Fruit fly (Drosophila melanogaster) whole organism, embryonic: ENCODE measurements around the gene robl62A.

Experiments used
- Antp ChIP-seq: fragments of 200-800 bp; sonication (Bioruptor generic); optimal IDR thresholded peaks from 3 replicates; lab custom pipeline; 2016; ENCODE audit warnings: missing biosample characterization, missing genetic modification characterization
- Bdp1 ChIP-seq: fragments of 200-800 bp; sonication (Bioruptor generic); optimal IDR thresholded peaks from 3 replicates; lab custom pipeline; 2016; ENCODE audit warnings: missing biosample characterization, missing genetic modification characterization
- Bteb2 ChIP-seq: fragments of 200-800 bp; sonication (Bioruptor generic); optimal IDR thresholded peaks from 2 replicates; lab custom pipeline; 2016; ENCODE audit warnings: missing biosample characterization, missing genetic modification characterization
- CG1024 ChIP-seq: fragments of 200-800 bp; sonication (Bioruptor generic); IDR thresholded peaks from 2 replicates; pipeline ENCODE4 v1.3.6; 2022; ENCODE audit warnings: missing biosample characterization, missing genetic modification characterization
- CG11504 ChIP-seq: fragments of 200-800 bp; sonication (Bioruptor generic); optimal IDR thresholded peaks from 3 replicates; lab custom pipeline; 2019; ENCODE audit warnings: missing biosample characterization, mild to moderate bottlenecking, missing genetic modification characterization, moderate library complexity
- CG12104 ChIP-seq: fragments of 200-800 bp; sonication (Bioruptor generic); optimal IDR thresholded peaks from 3 replicates; lab custom pipeline; 2016; ENCODE audit warnings: missing biosample characterization, missing genetic modification characterization
- CG12769 ChIP-seq: fragments of 200-800 bp; sonication (Bioruptor generic); optimal IDR thresholded peaks from 2 replicates; lab custom pipeline; 2019; ENCODE audit warnings: missing biosample characterization, mild to moderate bottlenecking, missing genetic modification characterization, moderate library complexity
- CG13123 ChIP-seq: fragments of 200-800 bp; sonication (Bioruptor generic); optimal IDR thresholded peaks from 2 replicates; lab custom pipeline; 2016; ENCODE audit warnings: missing biosample characterization, missing genetic modification characterization
- CG13287 ChIP-seq: fragments of 200-800 bp; sonication (Bioruptor generic); IDR thresholded peaks from 2 replicates; pipeline ENCODE4 v1.3.6; 2022; ENCODE audit warnings: missing biosample characterization, missing genetic modification characterization; ENCODE audit not compliant: partially characterized antibody
- CG15696 ChIP-seq: fragments of 200-800 bp; sonication (Bioruptor generic); optimal IDR thresholded peaks from 2 replicates; lab custom pipeline; 2019; ENCODE audit warnings: missing biosample characterization, mild to moderate bottlenecking, missing genetic modification characterization, moderate library complexity
- CG16779 ChIP-seq: fragments of 200-800 bp; sonication (Bioruptor generic); IDR thresholded peaks from 2 replicates; pipeline ENCODE4 v1.3.6; 2022; ENCODE audit warnings: missing biosample characterization, missing genetic modification characterization
- CG17912 ChIP-seq: fragments of 200-800 bp; sonication (Bioruptor generic); optimal IDR thresholded peaks from 2 replicates; lab custom pipeline; 2018; ENCODE audit warnings: missing biosample characterization, mild to moderate bottlenecking, missing genetic modification characterization
- CG1832 ChIP-seq: fragments of 200-800 bp; sonication (Bioruptor generic); optimal IDR thresholded peaks from 2 replicates; lab custom pipeline; 2017; ENCODE audit warnings: missing biosample characterization, mild to moderate bottlenecking, missing genetic modification characterization, inconsistent platforms
- CG31224 ChIP-seq: fragments of 200-800 bp; sonication (Bioruptor generic); IDR thresholded peaks from 2 replicates; pipeline ENCODE4 v1.3.6; 2022; ENCODE audit warnings: missing biosample characterization, missing genetic modification characterization
- CG6175 ChIP-seq: fragments of 200-800 bp; sonication (Bioruptor generic); IDR thresholded peaks from 3 replicates; pipeline ENCODE4 v1.3.6; 2022; ENCODE audit warnings: missing biosample characterization, missing genetic modification characterization
- CG6272 ChIP-seq: fragments of 200-800 bp; sonication (Bioruptor generic); IDR thresholded peaks from 2 replicates; pipeline ENCODE4 v1.3.6; 2022; ENCODE audit warnings: missing biosample characterization, missing genetic modification characterization
- CG6654 ChIP-seq: fragments of 200-800 bp; sonication (Bioruptor generic); optimal IDR thresholded peaks from 2 replicates; lab custom pipeline; 2017; ENCODE audit warnings: missing biosample characterization, mild to moderate bottlenecking, missing genetic modification characterization
- D ChIP-seq, 2 experiments: fragments of 200-800 bp in 1 of 2; fragments of >200 bp in 1 of 2; sonication (Bioruptor generic) in 1 of 2; optimal IDR thresholded peaks; 2 replicates in 1 of 2; 3 replicates in 1 of 2; lab custom pipeline; 2017; ENCODE audit warnings: mild to moderate bottlenecking in 1 of 2, missing biosample characterization in 1 of 2, missing genetic modification characterization in 1 of 2, missing genetic modification reagents in 1 of 2
- Dfd ChIP-seq, 2 experiments: fragments of >200 bp; optimal IDR thresholded peaks; 2 replicates each; lab custom pipeline; 2017; ENCODE audit warnings: missing biosample characterization in 2 of 2, missing genetic modification characterization in 2 of 2
- Gsc ChIP-seq: fragments of 200-800 bp; sonication (Bioruptor generic); IDR thresholded peaks from 2 replicates; pipeline ENCODE4 v1.3.6; 2022; ENCODE audit warnings: missing biosample characterization, missing genetic modification characterization
- Gug ChIP-seq: fragments of 200-800 bp; sonication (Bioruptor generic); IDR thresholded peaks from 4 replicates; pipeline ENCODE4 v1.3.6; 2022; ENCODE audit warnings: missing biosample characterization, missing genetic modification characterization
- HLH3B ChIP-seq: fragments of 200-800 bp; sonication (Bioruptor generic); IDR thresholded peaks from 2 replicates; pipeline ENCODE4 v1.3.6; 2022; ENCODE audit warnings: missing biosample characterization, missing genetic modification characterization
- HmgZ ChIP-seq: fragments of 200-800 bp; sonication (Bioruptor generic); optimal IDR thresholded peaks from 2 replicates; lab custom pipeline; 2018; ENCODE audit warnings: missing biosample characterization, mild to moderate bottlenecking, missing genetic modification characterization
- Jarid2 ChIP-seq: fragments of 200-800 bp; sonication (Bioruptor generic); optimal IDR thresholded peaks from 3 replicates; lab custom pipeline; 2017; ENCODE audit warnings: mild to moderate bottlenecking, missing biosample characterization, missing genetic modification reagents, missing genetic modification characterization
- NFAT ChIP-seq: fragments of 200-800 bp; sonication (Bioruptor generic); IDR thresholded peaks from 2 replicates; pipeline ENCODE4 v1.3.6; 2022; ENCODE audit warnings: missing biosample characterization, missing genetic modification characterization
- PHDP ChIP-seq: fragments of 200-800 bp; sonication (Bioruptor generic); optimal IDR thresholded peaks from 3 replicates; lab custom pipeline; 2018; ENCODE audit warnings: missing biosample characterization, mild to moderate bottlenecking, missing genetic modification characterization, moderate library complexity
- Trl ChIP-seq, 3 experiments: fragments of >200 bp in 2 of 3; fragments of 200-800 bp in 1 of 3; sonication (Bioruptor generic) in 1 of 3; optimal IDR thresholded peaks; 2 replicates in 1 of 3; 3 replicates in 2 of 3; lab custom pipeline; 2016 to 2017; ENCODE audit warnings: missing biosample characterization in 1 of 3, missing genetic modification characterization in 1 of 3
- Usf ChIP-seq: fragments of 200-800 bp; sonication (Bioruptor generic); optimal IDR thresholded peaks from 2 replicates; lab custom pipeline; 2017; ENCODE audit warnings: missing genotype, missing biosample characterization, missing genetic modification characterization
- Vsx1 ChIP-seq: fragments of 200-800 bp; sonication (Bioruptor generic); optimal IDR thresholded peaks from 2 replicates; lab custom pipeline; 2017; ENCODE audit warnings: missing biosample characterization, mild to moderate bottlenecking, missing genetic modification characterization, missing genetic modification reagents
- ab ChIP-seq: fragments of 200-800 bp; sonication (Bioruptor generic); optimal IDR thresholded peaks from 2 replicates; lab custom pipeline; 2016; ENCODE audit warnings: missing biosample characterization, missing genetic modification characterization
- ase ChIP-seq: fragments of 200-800 bp; sonication (Bioruptor generic); IDR thresholded peaks from 3 replicates; pipeline ENCODE4 v1.3.6; 2022; ENCODE audit warnings: missing biosample characterization, missing genetic modification characterization
- chinmo ChIP-seq: fragments of 200-800 bp; sonication (Bioruptor generic); IDR thresholded peaks from 4 replicates; pipeline ENCODE4 v1.3.6; 2022; ENCODE audit warnings: missing biosample characterization, missing genetic modification characterization; ENCODE audit not compliant: partially characterized antibody
- cwo ChIP-seq: fragments of 200-800 bp; sonication (Bioruptor generic); optimal IDR thresholded peaks from 3 replicates; lab custom pipeline; 2017; ENCODE audit warnings: missing biosample characterization, missing genetic modification characterization, mild to moderate bottlenecking, moderate library complexity, missing genetic modification reagents
- exex ChIP-seq: fragments of 200-800 bp; sonication (Bioruptor generic); optimal IDR thresholded peaks from 4 replicates; lab custom pipeline; 2018; ENCODE audit warnings: missing biosample characterization, mild to moderate bottlenecking, missing genetic modification characterization, moderate library complexity
- eyg ChIP-seq: fragments of 200-800 bp; sonication (Bioruptor generic); optimal IDR thresholded peaks from 3 replicates; lab custom pipeline; 2016; ENCODE audit warnings: missing biosample characterization, missing genetic modification characterization
- gfzf ChIP-seq: fragments of 200-800 bp; sonication (Bioruptor generic); optimal IDR thresholded peaks from 2 replicates; lab custom pipeline; 2016; ENCODE audit warnings: missing biosample characterization, mild to moderate bottlenecking, missing genetic modification characterization, moderate library complexity
- grau ChIP-seq: fragments of 200-800 bp; optimal IDR thresholded peaks from 3 replicates; lab custom pipeline; 2019; ENCODE audit warnings: missing biosample characterization, mild to moderate bottlenecking, missing genetic modification characterization, moderate library complexity
- her ChIP-seq: fragments of 200-800 bp; sonication (Bioruptor generic); optimal IDR thresholded peaks from 2 replicates; lab custom pipeline; 2016; ENCODE audit warnings: missing biosample characterization, missing genetic modification characterization
- hth ChIP-seq: fragments of >200 bp; optimal IDR thresholded peaks from 2 replicates; lab custom pipeline; 2017; ENCODE audit warnings: inconsistent platforms
- jing ChIP-seq: fragments of 200-800 bp; sonication (Bioruptor generic); optimal IDR thresholded peaks from 2 replicates; lab custom pipeline; 2018; ENCODE audit warnings: missing biosample characterization, mild to moderate bottlenecking, missing genetic modification characterization
- mld ChIP-seq: fragments of 200-800 bp; sonication (Bioruptor generic); IDR thresholded peaks from 3 replicates; pipeline ENCODE4 v1.3.6; 2022; ENCODE audit warnings: missing biosample characterization, missing genetic modification characterization; ENCODE audit not compliant: partially characterized antibody
- nmo ChIP-seq: fragments of 200-800 bp; sonication (Bioruptor generic); optimal IDR thresholded peaks from 2 replicates; lab custom pipeline; 2018; ENCODE audit warnings: missing biosample characterization, mild to moderate bottlenecking, missing genetic modification characterization, moderate library complexity
- phol ChIP-seq: fragments of 200-800 bp; sonication (Bioruptor generic); optimal IDR thresholded peaks from 3 replicates; lab custom pipeline; 2018; ENCODE audit warnings: missing biosample characterization, mild to moderate bottlenecking, missing genetic modification characterization, moderate library complexity
- pzg ChIP-seq: fragments of 200-800 bp; sonication (Bioruptor generic); optimal IDR thresholded peaks from 3 replicates; lab custom pipeline; 2018; ENCODE audit warnings: missing biosample characterization, mild to moderate bottlenecking, missing genetic modification characterization, moderate library complexity
- scrt ChIP-seq: fragments of 200-800 bp; sonication (Bioruptor generic); optimal IDR thresholded peaks from 2 replicates; lab custom pipeline; 2018; ENCODE audit warnings: missing biosample characterization, mild to moderate bottlenecking, missing genetic modification characterization, moderate library complexity
- sqz ChIP-seq: fragments of 200-800 bp; sonication (Bioruptor generic); optimal IDR thresholded peaks from 3 replicates; lab custom pipeline; 2018; ENCODE audit warnings: missing biosample characterization, mild to moderate bottlenecking, missing genetic modification characterization
- twi ChIP-seq: fragments of 200-800 bp; optimal IDR thresholded peaks from 2 replicates; lab custom pipeline; 2019; ENCODE audit warnings: missing biosample characterization, mild to moderate bottlenecking, missing genetic modification characterization, moderate library complexity
- vnd ChIP-seq: fragments of 200-800 bp; sonication (Bioruptor generic); IDR thresholded peaks from 3 replicates; pipeline ENCODE4 v1.3.6; 2022; ENCODE audit warnings: missing biosample characterization, missing genetic modification characterization; ENCODE audit not compliant: partially characterized antibody

The robl62A gene

dm6 chr3L:1517274-1518047 is 40.0 kb downstream of the robl62A start (continued):
- TF ChIP-seq grau (tag; lab: Kevin White, UChicago) (no peak), CG17912 (no peak), CG1024 (GFP tag; lab: Robert Waterston, UW) (0 out of 2 replicates have a peak, but pooled peaks have one; percentile 4), hth (no peak), HLH3B (GFP tag; lab: Robert Waterston, UW) (no peak), gfzf (GFP tag; lab: Kevin White, UChicago) (peak; percentile 47), CG6175 (no peak), mld (peak; percentile 29; the same call in 1 of the 3 replicates), CG31224 (GFP tag; lab: Robert Waterston, UW) (no peak; the same call in 1 of the 2 replicates), ase (GFP tag; lab: Robert Waterston, UW) (no peak), ab (GFP tag; lab: Kevin White, UChicago) (peak; percentile 5), Bteb2 (GFP tag; lab: Kevin White, UChicago) (peak; percentile 32), pzg (peak; percentile 72), Usf (GFP tag; lab: Kevin White, UChicago) (peak; percentile 4), CG6654 (GFP tag; lab: Kevin White, UChicago) (no peak), sqz (GFP tag; lab: Kevin White, UChicago) (no peak), CG12104 (GFP tag; lab: Kevin White, UChicago) (peak; percentile 26), Gsc (GFP tag; lab: Robert Waterston, UW) (no peak), nmo (GFP tag; lab: Kevin White, UChicago) (peak; percentile 51), Bdp1 (GFP tag; lab: Kevin White, UChicago) (peak; percentile 50), CG11504 (tag; lab: Kevin White, UChicago) (no peak), cwo (GFP tag; lab: Kevin White, UChicago) (peak; percentile 6), D (optimal IDR thresholded peaks at IDR 0.05; lab: Kevin White, UChicago) (no peak), D (GFP tag; optimal IDR thresholded peaks at IDR 0.05; lab: Kevin White, UChicago) (no peak), scrt (GFP tag; lab: Kevin White, UChicago) (no peak), CG16779 (GFP tag; lab: Robert Waterston, UW) (no peak), CG12769 (tag; lab: Kevin White, UChicago) (no peak), CG13287 (GFP tag; lab: Robert Waterston, UW) (peak; percentile 75), chinmo (GFP tag; lab: Robert Waterston, UW) (peak; percentile 77; the same call in 3 of the 4 replicates), vnd (GFP tag; lab: Robert Waterston, UW) (peak; percentile 51; the same call in 2 of the 3 replicates), Vsx1 (GFP tag; lab: Kevin White, UChicago) (peak; percentile 84), Jarid2 (GFP tag; lab: Kevin White, UChicago) (no peak), Gug (GFP tag; lab: Robert Waterston, UW) (peak; percentile 74), NFAT (GFP tag; lab: Robert Waterston, UW) (peak; percentile 23; the same call in 1 of the 2 replicates), her (GFP tag; lab: Kevin White, UChicago) (peak; percentile 63), CG13123 (peak; percentile 63), twi (tag; lab: Kevin White, UChicago) (no peak), Trl (optimal IDR thresholded peaks at IDR 0.05; lab: Kevin White, UChicago) (no peak), Trl (GFP tag; optimal IDR thresholded peaks at IDR 0.05; lab: Kevin White, UChicago) (peak; percentile 77), CG15696 (tag; lab: Kevin White, UChicago) (no peak), Dfd (GFP tag; optimal IDR thresholded peaks at IDR 0.05; lab: Kevin White, UChicago) (no peak), PHDP (tag; lab: Kevin White, UChicago) (no peak), CG1832 (no peak), jing (GFP tag; lab: Kevin White, UChicago) (no peak), exex (tag; lab: Kevin White, UChicago) (peak; percentile 5), phol (tag; lab: Kevin White, UChicago) (peak; percentile 66), HmgZ (tag; lab: Kevin White, UChicago) (peak; percentile 36), Antp (peak; percentile 80), eyg (no peak), CG6272 (GFP tag; lab: Robert Waterston, UW) (no peak)
